Worm (Caenorhabditis elegans): ENCODE data around the gene Y54F10AL.1.
"Not testable (repeated sequence)": the region's sequence is repeated elsewhere in the genome, so short reads cannot be mapped to it uniquely, and the experiment has no call there.

DNA sequence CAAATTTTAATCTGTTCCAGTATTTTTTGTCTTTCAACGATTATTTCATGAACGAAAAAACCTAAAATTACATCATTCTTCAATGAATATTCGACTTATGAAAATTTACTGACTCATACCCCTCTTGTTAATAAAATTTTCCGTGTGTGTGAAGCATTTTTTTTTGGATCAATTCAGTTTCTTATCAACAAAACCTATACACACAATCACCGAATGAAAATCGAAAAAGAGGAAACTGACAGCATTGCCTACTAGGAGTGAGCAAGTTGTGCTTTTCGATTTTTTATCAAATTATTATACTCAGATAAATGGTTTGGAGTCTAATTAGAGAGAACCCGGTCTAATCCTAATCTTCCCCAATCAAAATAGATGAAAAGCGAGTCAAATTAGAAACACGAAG lies 28.8 kb upstream of the Y54F10AL.1 start, which contains the start of gene E02H9.3:
- TF ChIP-seq blmp-1 (tag; optimal IDR thresholded peaks at IDR 0.05; ENCODE audit: insufficient read depth); elt-3 (tag; optimal IDR thresholded peaks at IDR 0.05); unc-39 (tag; optimal IDR thresholded peaks at IDR 0.05); ztf-1 (GFP tag; conservative IDR thresholded peaks at IDR 0.05); nhr-77 (tag; optimal IDR thresholded peaks at IDR 0.05); nhr-12 (tag; optimal IDR thresholded peaks at IDR 0.05); nhr-21 (tag; optimal IDR thresholded peaks at IDR 0.05): not testable (repeated sequence)

Data from whole organism, L2 larva.